Worm (Caenorhabditis elegans) whole organism, early embryonic: ENCODE data around the gene lgg-3.

Experiments
- F13C5.2 ChIP-seq: sonication (generic microtip); optimal IDR thresholded peaks from 2 replicates; lab custom pipeline; 2017; ENCODE audit warnings: mild to moderate bottlenecking, missing genetic modification characterization, inconsistent platforms, missing compliant biosample characterization
- ama-1 ChIP-seq: fragments of 150-350 bp; optimal IDR thresholded peaks from 2 replicates; lab custom pipeline; 2014

DNA sequence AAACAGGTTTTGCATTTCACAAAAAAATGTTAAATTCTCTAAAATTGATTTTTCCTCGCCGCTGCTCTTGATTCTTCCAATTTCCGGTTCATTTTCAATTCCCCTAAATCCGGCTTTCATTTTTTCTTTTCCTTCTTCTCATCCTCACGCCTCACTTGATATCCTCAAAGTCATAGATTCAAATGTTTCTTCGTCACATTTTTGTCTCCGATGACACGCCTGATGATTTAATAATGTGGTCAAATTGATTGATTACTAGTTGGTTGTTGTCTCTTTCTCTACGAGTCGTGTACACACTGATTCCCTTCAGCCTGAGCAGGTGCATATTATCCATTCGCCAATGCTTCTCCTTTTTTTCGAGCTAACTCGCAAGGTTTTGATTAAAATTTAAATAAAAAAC lies 23.7 kb upstream of the lgg-3 start:
- TF ChIP-seq ama-1 (lab: Kevin White, UChicago) (no peak), F13C5.2 (no peak)
